1 fruit fly cellular context compared by ENCODE assay signal in the genomic region with DNA sequence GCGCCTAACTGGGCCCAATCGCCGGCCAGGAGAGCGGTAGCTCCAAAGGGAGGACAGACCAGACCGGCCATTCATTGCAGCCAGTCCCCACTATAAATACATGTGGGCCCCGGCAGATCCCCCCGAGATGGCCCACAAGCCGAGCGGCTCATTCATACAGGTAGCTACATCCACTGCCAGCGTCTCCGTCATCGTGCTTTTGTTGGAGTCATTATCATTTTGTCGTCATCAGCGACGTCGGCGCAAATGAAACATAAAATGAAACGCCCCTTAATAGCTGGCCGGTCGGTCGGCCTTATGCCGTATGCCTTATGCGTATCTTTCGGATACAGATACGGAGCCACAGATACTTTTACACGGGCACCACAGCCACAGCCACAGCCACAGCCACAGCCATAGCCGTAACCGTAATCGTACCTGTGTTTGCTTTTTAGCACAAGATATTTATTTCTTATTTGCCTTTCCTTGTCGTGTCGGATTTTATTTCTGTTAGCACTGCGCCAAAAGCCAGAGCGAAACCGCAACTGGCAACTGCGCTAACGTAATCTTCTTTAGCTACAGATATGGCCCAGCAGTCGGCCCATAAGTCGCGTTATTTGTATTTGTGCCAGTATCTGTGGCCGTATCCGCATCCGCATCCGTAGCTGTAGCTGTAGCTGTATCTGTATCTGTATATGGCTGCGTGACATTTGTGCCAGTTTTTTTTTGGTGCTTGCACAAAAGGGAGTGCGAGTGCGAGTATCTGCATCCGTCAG.
TF ChIP-seq lines count a peak whose summit lies in the region.

No protein-coding gene starts in this region.

TF ChIP-seq in whole organism, embryonic, 481 proteins besides CTCF, POLR2A, EP300 and RAD21 (continued from another document and continues in another):
- no peak for TF ChIP-seq jumu (GFP tag; optimal IDR thresholded peaks at IDR 0.05; lab: Kevin White, UChicago)
- TF ChIP-seq ac (GFP tag; optimal IDR thresholded peaks at IDR 0.05; lab: Kevin White, UChicago): peak; percentile 41
- peak; percentile 30 for TF ChIP-seq CG9609 (GFP tag; optimal IDR thresholded peaks at IDR 0.05; lab: Kevin White, UChicago)
- peak; percentile 75 for TF ChIP-seq CG6683 (GFP tag; optimal IDR thresholded peaks at IDR 0.05; lab: Kevin White, UChicago)
- no peak for TF ChIP-seq tio (GFP tag; optimal IDR thresholded peaks at IDR 0.05; lab: Kevin White, UChicago)
- peak; percentile 14 for TF ChIP-seq CG33213 (GFP tag; optimal IDR thresholded peaks at IDR 0.05; lab: Kevin White, UChicago)
- TF ChIP-seq crp (GFP tag; optimal IDR thresholded peaks at IDR 0.05; lab: Kevin White, UChicago): peak in 1 of 2 experiments; percentile 30
- TF ChIP-seq knrl (GFP tag; IDR thresholded peaks at IDR 0.05; lab: Robert Waterston, UW; ENCODE audit: partially characterized antibody): no peak
- TF ChIP-seq Eip74EF (GFP tag; optimal IDR thresholded peaks at IDR 0.05; lab: Kevin White, UChicago): peak in 1 of 2 experiments; percentile 76
- peak; percentile 65; the same call in 1 of the 2 replicates for TF ChIP-seq Awh (GFP tag; IDR thresholded peaks at IDR 0.05; lab: Robert Waterston, UW)
- TF ChIP-seq CG10209 (GFP tag; optimal IDR thresholded peaks at IDR 0.05; lab: Kevin White, UChicago): peak; percentile 81
- TF ChIP-seq D19B (GFP tag; optimal IDR thresholded peaks at IDR 0.05; lab: Kevin White, UChicago): peak; percentile 46
- peak; percentile 76 for TF ChIP-seq CG4328 (GFP tag; optimal IDR thresholded peaks at IDR 0.05; lab: Kevin White, UChicago)
- TF ChIP-seq Lhr (GFP tag; optimal IDR thresholded peaks at IDR 0.05; lab: Kevin White, UChicago): peak; percentile 37
- peak; percentile 80 for TF ChIP-seq ash1 (GFP tag; optimal IDR thresholded peaks at IDR 0.05; lab: Kevin White, UChicago)
- no peak for TF ChIP-seq usp (GFP tag; optimal IDR thresholded peaks at IDR 0.05; lab: Kevin White, UChicago)
- TF ChIP-seq onecut (GFP tag; IDR thresholded peaks at IDR 0.05; lab: Robert Waterston, UW): peak; percentile 33
- peak in 1 of 2 experiments; percentile 67 for TF ChIP-seq Pdp1 (GFP tag; optimal IDR thresholded peaks at IDR 0.05; lab: Kevin White, UChicago)
- TF ChIP-seq fd64A (GFP tag; optimal IDR thresholded peaks at IDR 0.05; lab: Kevin White, UChicago): peak; percentile 46
- TF ChIP-seq CG14710 (tag; optimal IDR thresholded peaks at IDR 0.05; lab: Kevin White, UChicago): peak; percentile 14
- TF ChIP-seq CG32532 (GFP tag; IDR thresholded peaks at IDR 0.05; lab: Robert Waterston, UW): peak; percentile 47
- peak; percentile 46 for TF ChIP-seq CG4707 (GFP tag; optimal IDR thresholded peaks at IDR 0.05; lab: Kevin White, UChicago)
- peak; percentile 46; the same call in 1 of the 3 replicates for TF ChIP-seq ase (GFP tag; IDR thresholded peaks at IDR 0.05; lab: Robert Waterston, UW)
- peak; percentile 57 for TF ChIP-seq CoRest (tag; optimal IDR thresholded peaks at IDR 0.05; lab: Kevin White, UChicago)
- no peak for TF ChIP-seq Lpt (GFP tag; optimal IDR thresholded peaks at IDR 0.05; lab: Kevin White, UChicago)
- TF ChIP-seq CG9932 (GFP tag; IDR thresholded peaks at IDR 0.05; lab: Robert Waterston, UW): peak; percentile 59
- TF ChIP-seq CG17612 (GFP tag; IDR thresholded peaks at IDR 0.05; lab: Robert Waterston, UW): no peak
- TF ChIP-seq CG13624 (GFP tag; optimal IDR thresholded peaks at IDR 0.05; lab: Kevin White, UChicago): peak; percentile 48
- peak; percentile 43 for TF ChIP-seq CG2875 (GFP tag; optimal IDR thresholded peaks at IDR 0.05; lab: Kevin White, UChicago)
- no peak for TF ChIP-seq Elba2 (GFP tag; optimal IDR thresholded peaks at IDR 0.05; lab: Kevin White, UChicago)
- peak; percentile 39 for TF ChIP-seq Ets97D (GFP tag; optimal IDR thresholded peaks at IDR 0.05; lab: Kevin White, UChicago)
- no peak for TF ChIP-seq CG34224 (GFP tag; IDR thresholded peaks at IDR 0.05; lab: Robert Waterston, UW; ENCODE audit: partially characterized antibody)
- no peak for TF ChIP-seq Hr3 (GFP tag; optimal IDR thresholded peaks at IDR 0.05; lab: Kevin White, UChicago)
- 0 out of 2 replicates have a peak, but pooled peaks have one; percentile 20 for TF ChIP-seq CG6689 (GFP tag; IDR thresholded peaks at IDR 0.05; lab: Robert Waterston, UW)
- TF ChIP-seq CG17385 (GFP tag; optimal IDR thresholded peaks at IDR 0.05; lab: Kevin White, UChicago): peak; percentile 52
- no peak for TF ChIP-seq salm (tag; optimal IDR thresholded peaks at IDR 0.05; lab: Kevin White, UChicago)
- no peak; the same call in 1 of the 2 replicates for TF ChIP-seq cas (GFP tag; IDR thresholded peaks at IDR 0.05; lab: Robert Waterston, UW)
- peak; percentile 82 for TF ChIP-seq CG17568 (GFP tag; optimal IDR thresholded peaks at IDR 0.05; lab: Kevin White, UChicago)
- peak; percentile 45 for TF ChIP-seq Blimp-1 (GFP tag; optimal IDR thresholded peaks at IDR 0.05; lab: Kevin White, UChicago)
- peak; percentile 86 for TF ChIP-seq Fer1 (GFP tag; optimal IDR thresholded peaks at IDR 0.05; lab: Kevin White, UChicago)
- TF ChIP-seq dmrt99B (tag; optimal IDR thresholded peaks at IDR 0.05; lab: Kevin White, UChicago): peak; percentile 67
- TF ChIP-seq seq (GFP tag; IDR thresholded peaks at IDR 0.05; lab: Robert Waterston, UW): peak; percentile 85
- TF ChIP-seq CG15601 (tag; optimal IDR thresholded peaks at IDR 0.05; lab: Kevin White, UChicago): peak; percentile 69
- TF ChIP-seq CG13775 (GFP tag; optimal IDR thresholded peaks at IDR 0.05; lab: Kevin White, UChicago): peak; percentile 73
- TF ChIP-seq sim (GFP tag; IDR thresholded peaks at IDR 0.05; lab: Robert Waterston, UW): peak; percentile 33; the same call in 1 of the 2 replicates
- TF ChIP-seq CHES-1-like (GFP tag; optimal IDR thresholded peaks at IDR 0.05; lab: Kevin White, UChicago): peak; percentile 60
- no peak for TF ChIP-seq Ets65A (GFP tag; lab: Kevin White, UChicago)
- peak; percentile 30 for TF ChIP-seq CG10274 (GFP tag; optimal IDR thresholded peaks at IDR 0.05; lab: Kevin White, UChicago)
- peak; percentile 75 for TF ChIP-seq CG15011 (GFP tag; optimal IDR thresholded peaks at IDR 0.05; lab: Kevin White, UChicago)
- no peak for TF ChIP-seq Usf (GFP tag; optimal IDR thresholded peaks at IDR 0.05; lab: Kevin White, UChicago)
- TF ChIP-seq CG15269 (tag; optimal IDR thresholded peaks at IDR 0.05; lab: Kevin White, UChicago): peak; percentile 77
- peak; percentile 62 for TF ChIP-seq kni (GFP tag; optimal IDR thresholded peaks at IDR 0.05; lab: Kevin White, UChicago)
- peak; percentile 34; the same call in 1 of the 3 replicates for TF ChIP-seq gce (GFP tag; IDR thresholded peaks at IDR 0.05; lab: Robert Waterston, UW)
- peak; percentile 47 for TF ChIP-seq CG18011 (GFP tag; optimal IDR thresholded peaks at IDR 0.05; lab: Kevin White, UChicago)
- TF ChIP-seq TFAM (GFP tag; optimal IDR thresholded peaks at IDR 0.05; lab: Kevin White, UChicago): no peak
- TF ChIP-seq CG12071 (GFP tag; optimal IDR thresholded peaks at IDR 0.05; lab: Kevin White, UChicago): peak; percentile 83
- no peak for TF ChIP-seq Hand (GFP tag; optimal IDR thresholded peaks at IDR 0.05; lab: Kevin White, UChicago)
- peak; percentile 78 for TF ChIP-seq CG6175 (GFP tag; IDR thresholded peaks at IDR 0.05; lab: Robert Waterston, UW)
- TF ChIP-seq Mad (GFP tag; optimal IDR thresholded peaks at IDR 0.05; lab: Kevin White, UChicago): peak; percentile 26
- TF ChIP-seq lov (optimal IDR thresholded peaks at IDR 0.05; lab: Kevin White, UChicago): no peak
- no peak for TF ChIP-seq lov (GFP tag; IDR thresholded peaks at IDR 0.05; lab: Robert Waterston, UW)
- TF ChIP-seq CG2202 (tag; optimal IDR thresholded peaks at IDR 0.05; lab: Kevin White, UChicago): no peak
- peak; percentile 14 for TF ChIP-seq CG2712 (tag; optimal IDR thresholded peaks at IDR 0.05; lab: Kevin White, UChicago)
- TF ChIP-seq Hey (tag; optimal IDR thresholded peaks at IDR 0.05; lab: Kevin White, UChicago): peak; percentile 76
- TF ChIP-seq Ptx1 (GFP tag; IDR thresholded peaks at IDR 0.05; lab: Robert Waterston, UW): peak; percentile 18; the same call in 1 of the 2 replicates
- no peak for TF ChIP-seq HLHmδ (GFP tag; optimal IDR thresholded peaks at IDR 0.05; lab: Kevin White, UChicago)
- peak; percentile 91; the same call in 3 of the 4 replicates for TF ChIP-seq chinmo (GFP tag; IDR thresholded peaks at IDR 0.05; lab: Robert Waterston, UW; ENCODE audit: partially characterized antibody)
- peak; percentile 75 for TF ChIP-seq CG18599 (GFP tag; optimal IDR thresholded peaks at IDR 0.05; lab: Kevin White, UChicago)
- peak; percentile 48 for TF ChIP-seq CG7556 (GFP tag; optimal IDR thresholded peaks at IDR 0.05; lab: Kevin White, UChicago)
- no peak for TF ChIP-seq Chrac-16 (GFP tag; optimal IDR thresholded peaks at IDR 0.05; lab: Kevin White, UChicago)
- TF ChIP-seq CG13424 (tag; optimal IDR thresholded peaks at IDR 0.05; lab: Kevin White, UChicago): peak; percentile 51
- no peak for TF ChIP-seq yki (optimal IDR thresholded peaks at IDR 0.05; lab: Kevin White, UChicago)
- TF ChIP-seq Fer2 (tag; optimal IDR thresholded peaks at IDR 0.05; lab: Kevin White, UChicago): peak; percentile 76
- TF ChIP-seq pum (GFP tag; optimal IDR thresholded peaks at IDR 0.05; lab: Kevin White, UChicago): no peak
- peak; percentile 60 for TF ChIP-seq Rfx (GFP tag; IDR thresholded peaks at IDR 0.05; lab: Robert Waterston, UW)
- TF ChIP-seq CG5180 (GFP tag; optimal IDR thresholded peaks at IDR 0.05; lab: Kevin White, UChicago): peak; percentile 68
- 0 out of 2 replicates have a peak, but pooled peaks have one; percentile 28 for TF ChIP-seq H2.0 (GFP tag; IDR thresholded peaks at IDR 0.05; lab: Robert Waterston, UW)
- no peak for TF ChIP-seq fu2 (GFP tag; optimal IDR thresholded peaks at IDR 0.05; lab: Kevin White, UChicago)
- TF ChIP-seq cato (GFP tag; optimal IDR thresholded peaks at IDR 0.05; lab: Kevin White, UChicago; ENCODE audit: borderline replicate concordance): peak; percentile 13
- TF ChIP-seq HLH54F (GFP tag; optimal IDR thresholded peaks at IDR 0.05; lab: Kevin White, UChicago): peak; percentile 54
- no peak for TF ChIP-seq Gug (GFP tag; IDR thresholded peaks at IDR 0.05; lab: Robert Waterston, UW)
- 0 out of 3 replicates have a peak, but pooled peaks have one; percentile 37 for TF ChIP-seq CG6791 (GFP tag; IDR thresholded peaks at IDR 0.05; lab: Robert Waterston, UW; ENCODE audit: partially characterized antibody)
- TF ChIP-seq Opbp (GFP tag; IDR thresholded peaks at IDR 0.05; lab: Robert Waterston, UW; ENCODE audit: partially characterized antibody): no peak
- TF ChIP-seq odd (GFP tag; optimal IDR thresholded peaks at IDR 0.05; lab: Kevin White, UChicago): peak; percentile 81
- TF ChIP-seq Hr78 (GFP tag; optimal IDR thresholded peaks at IDR 0.05; lab: Kevin White, UChicago): peak in 1 of 2 experiments; percentile 47
- TF ChIP-seq sug (tag; optimal IDR thresholded peaks at IDR 0.05; lab: Kevin White, UChicago): peak; percentile 69
- peak; percentile 94 for TF ChIP-seq Med (GFP tag; lab: Kevin White, UChicago)
- peak; percentile 43 for TF ChIP-seq CG7745 (tag; optimal IDR thresholded peaks at IDR 0.05; lab: Kevin White, UChicago)
- TF ChIP-seq pnt (GFP tag; optimal IDR thresholded peaks at IDR 0.05; lab: Kevin White, UChicago): no peak
- no peak for TF ChIP-seq inv (GFP tag; IDR thresholded peaks at IDR 0.05; lab: Robert Waterston, UW; ENCODE audit: partially characterized antibody)
- TF ChIP-seq Hr51 (GFP tag; optimal IDR thresholded peaks at IDR 0.05; lab: Kevin White, UChicago): peak; percentile 50 to 67
- no peak for TF ChIP-seq CG9215 (GFP tag; IDR thresholded peaks at IDR 0.05; lab: Robert Waterston, UW)
- peak; percentile 32 for TF ChIP-seq Dek (tag; optimal IDR thresholded peaks at IDR 0.05; lab: Kevin White, UChicago)
- no peak for TF ChIP-seq peb (GFP tag; IDR thresholded peaks at IDR 0.05; lab: Robert Waterston, UW)
- peak; percentile 48 for TF ChIP-seq trh (GFP tag; optimal IDR thresholded peaks at IDR 0.05; lab: Kevin White, UChicago)
- peak; percentile 8 for TF ChIP-seq HmgD (GFP tag; optimal IDR thresholded peaks at IDR 0.05; lab: Kevin White, UChicago)
- no peak for TF ChIP-seq CG12155 (GFP tag; optimal IDR thresholded peaks at IDR 0.05; lab: Kevin White, UChicago)
- peak; percentile 52 for TF ChIP-seq gem (tag; optimal IDR thresholded peaks at IDR 0.05; lab: Kevin White, UChicago)
- peak; percentile 52 for TF ChIP-seq her (GFP tag; optimal IDR thresholded peaks at IDR 0.05; lab: Kevin White, UChicago)
- TF ChIP-seq abd-A (tag; optimal IDR thresholded peaks at IDR 0.05; lab: Kevin White, UChicago): peak; percentile 95
- TF ChIP-seq CG4404 (GFP tag; IDR thresholded peaks at IDR 0.05; lab: Robert Waterston, UW): no peak
- TF ChIP-seq CG31224 (GFP tag; IDR thresholded peaks at IDR 0.05; lab: Robert Waterston, UW): 0 out of 2 replicates have a peak, but pooled peaks have one; percentile 23
- TF ChIP-seq Taf1 (GFP tag; IDR thresholded peaks at IDR 0.05; lab: Robert Waterston, UW): peak; percentile 25; the same call in 1 of the 2 replicates
- peak; percentile 34; the same call in 1 of the 3 replicates for TF ChIP-seq tgo (GFP tag; IDR thresholded peaks at IDR 0.05; lab: Robert Waterston, UW)
- TF ChIP-seq Trl (optimal IDR thresholded peaks at IDR 0.05; lab: Kevin White, UChicago): no peak
- TF ChIP-seq Trl (GFP tag; optimal IDR thresholded peaks at IDR 0.05; lab: Kevin White, UChicago): peak; percentile 62
- peak; percentile 75 for TF ChIP-seq CG11695 (GFP tag; IDR thresholded peaks at IDR 0.05; lab: Robert Waterston, UW)
- peak; percentile 61 for TF ChIP-seq CG1529 (GFP tag; optimal IDR thresholded peaks at IDR 0.05; lab: Kevin White, UChicago)
- peak; percentile 36 for TF ChIP-seq oc (tag; optimal IDR thresholded peaks at IDR 0.05; lab: Kevin White, UChicago)
- TF ChIP-seq unpg (GFP tag; optimal IDR thresholded peaks at IDR 0.05; lab: Kevin White, UChicago): peak; percentile 28
- peak; percentile 87 for TF ChIP-seq CG7987 (GFP tag; optimal IDR thresholded peaks at IDR 0.05; lab: Kevin White, UChicago)
- TF ChIP-seq CG2199 (GFP tag; IDR thresholded peaks at IDR 0.05; lab: Robert Waterston, UW): peak; percentile 67; the same call in 2 of the 3 replicates
- peak; percentile 49; the same call in 1 of the 3 replicates for TF ChIP-seq CG17361 (GFP tag; IDR thresholded peaks at IDR 0.05; lab: Robert Waterston, UW)
- no peak for TF ChIP-seq CG16813 (GFP tag; IDR thresholded peaks at IDR 0.05; lab: Robert Waterston, UW; ENCODE audit: partially characterized antibody)
- no peak; the same call in 1 of the 2 replicates for TF ChIP-seq CG14441 (GFP tag; IDR thresholded peaks at IDR 0.05; lab: Robert Waterston, UW)
- no peak for TF ChIP-seq HLH4C (GFP tag; IDR thresholded peaks at IDR 0.05; lab: Robert Waterston, UW; ENCODE audit: partially characterized antibody)
- peak; percentile 69 for TF ChIP-seq Fer3 (tag; optimal IDR thresholded peaks at IDR 0.05; lab: Kevin White, UChicago)
- TF ChIP-seq kah (GFP tag; optimal IDR thresholded peaks at IDR 0.05; lab: Kevin White, UChicago): peak; percentile 49
- TF ChIP-seq Ada2b (GFP tag; IDR thresholded peaks at IDR 0.05; lab: Robert Waterston, UW): peak; percentile 17; the same call in 1 of the 2 replicates
